Worm (Caenorhabditis elegans): ENCODE data around the gene R10E9.3.

- TF ChIP-seq W03F9.2 (tag; optimal IDR thresholded peaks at IDR 0.05) (no peak), him-1 (tag; optimal IDR thresholded peaks at IDR 0.05) (no peak), dao-5 (tag; optimal IDR thresholded peaks at IDR 0.05) (no peak)
These were observed 4.2 kb downstream of the R10E9.3 start, which contains the start of gene R10E9.2 for ce11 chrIII:3964237-3964636.

Measured in whole organism, L4/young adult.